Worm (Caenorhabditis elegans) whole organism, mixed stage, embryonic: ENCODE data around the gene F37H8.6.

Experiments used
- M03D4.4 ChIP-seq: sonication (generic microtip); optimal IDR thresholded peaks from 2 replicates; lab custom pipeline; 2017; ENCODE audit warnings: mild to moderate bottlenecking, missing genetic modification characterization, missing compliant biosample characterization
- bed-3 ChIP-seq: fragments of 200-800 bp; sonication (Bioruptor generic); optimal IDR thresholded peaks from 3 replicates; lab custom pipeline; 2018; ENCODE audit warnings: mild to moderate bottlenecking, missing genetic modification characterization, moderate library complexity, missing compliant biosample characterization
- blmp-1 ChIP-seq: fragments of 150-350 bp; optimal IDR thresholded peaks from 2 replicates; lab custom pipeline; 2014; ENCODE audit warnings: missing biosample characterization, missing genetic modification characterization
- ceh-39 ChIP-seq: fragments of 150-350 bp; optimal IDR thresholded peaks from 2 replicates; lab custom pipeline; 2014; ENCODE audit warnings: missing biosample characterization, missing genetic modification characterization
- ceh-43 ChIP-seq: fragments of 200-800 bp; sonication (Bioruptor generic); optimal IDR thresholded peaks from 2 replicates; lab custom pipeline; 2018; ENCODE audit warnings: mild to moderate bottlenecking, missing genetic modification characterization, moderate library complexity, missing compliant biosample characterization
- ceh-83 ChIP-seq: fragments of 200-800 bp; sonication (Bioruptor generic); optimal IDR thresholded peaks from 2 replicates; lab custom pipeline; 2018; ENCODE audit warnings: mild to moderate bottlenecking, missing genetic modification characterization, missing compliant biosample characterization
- ces-1 ChIP-seq: fragments of 150-350 bp; optimal IDR thresholded peaks from 2 replicates; lab custom pipeline; 2014; ENCODE audit warnings: missing biosample characterization, missing genetic modification reagents, missing genetic modification characterization
- cnd-1 ChIP-seq: fragments of 200-800 bp; sonication (Bioruptor generic); optimal IDR thresholded peaks from 2 replicates; lab custom pipeline; 2018; ENCODE audit warnings: mild to moderate bottlenecking, missing genetic modification characterization, missing compliant biosample characterization
- drap-1 ChIP-seq: fragments of 200-800 bp; sonication (Bioruptor generic); optimal IDR thresholded peaks from 3 replicates; lab custom pipeline; 2018; ENCODE audit warnings: mild to moderate bottlenecking, missing genetic modification characterization, missing compliant biosample characterization
- elt-1 ChIP-seq: sonication (generic microtip); optimal IDR thresholded peaks from 2 replicates; lab custom pipeline; 2017; ENCODE audit warnings: missing genetic modification characterization, mild to moderate bottlenecking, missing compliant biosample characterization, antibody characterized with exemption, moderate library complexity, borderline replicate concordance; ENCODE audit not compliant: insufficient read depth
- elt-3 ChIP-seq: fragments of 150-350 bp; optimal IDR thresholded peaks from 2 replicates; lab custom pipeline; 2014; ENCODE audit warnings: missing biosample characterization, missing genetic modification characterization
- flh-1 ChIP-seq: fragments of 200-800 bp; sonication (Bioruptor generic); optimal IDR thresholded peaks from 2 replicates; lab custom pipeline; 2018; ENCODE audit warnings: mild to moderate bottlenecking, missing genetic modification characterization, moderate library complexity, missing compliant biosample characterization
- ham-2 ChIP-seq: fragments of 200-800 bp; sonication (Bioruptor generic); optimal IDR thresholded peaks from 2 replicates; lab custom pipeline; 2018; ENCODE audit warnings: mild to moderate bottlenecking, missing genetic modification characterization, missing compliant biosample characterization
- hlh-1 ChIP-seq: fragments of 150-350 bp; optimal IDR thresholded peaks from 2 replicates; lab custom pipeline; 2014; ENCODE audit warnings: missing biosample characterization, missing genetic modification reagents, missing genetic modification characterization
- lin-13 ChIP-seq: fragments of 150-350 bp; optimal IDR thresholded peaks from 2 replicates; lab custom pipeline; 2014; ENCODE audit warnings: missing biosample characterization, missing genetic modification characterization
- lsy-2 ChIP-seq: fragments of 150-350 bp; optimal IDR thresholded peaks from 2 replicates; lab custom pipeline; 2014; ENCODE audit warnings: missing biosample characterization, missing genetic modification characterization
- mab-5 ChIP-seq: fragments of 150-350 bp; optimal IDR thresholded peaks from 2 replicates; lab custom pipeline; 2014; ENCODE audit warnings: missing biosample characterization, missing genetic modification characterization
- mep-1 ChIP-seq: fragments of 150-350 bp; optimal IDR thresholded peaks from 2 replicates; lab custom pipeline; 2017; ENCODE audit warnings: missing biosample characterization, missing genetic modification reagents, missing genetic modification characterization, inconsistent platforms
- mls-2 ChIP-seq: sonication (generic microtip); optimal IDR thresholded peaks from 2 replicates; lab custom pipeline; 2016; ENCODE audit warnings: mild to moderate bottlenecking, missing genetic modification characterization, moderate library complexity, missing compliant biosample characterization
- nhr-12 ChIP-seq: fragments of 150-350 bp; optimal IDR thresholded peaks from 2 replicates; lab custom pipeline; 2014; ENCODE audit warnings: missing biosample characterization, missing genetic modification characterization
- nhr-2 ChIP-seq: fragments of 150-350 bp; optimal IDR thresholded peaks from 2 replicates; lab custom pipeline; 2014; ENCODE audit warnings: missing biosample characterization, missing genetic modification characterization
- nhr-237 ChIP-seq: fragments of 150-350 bp; optimal IDR thresholded peaks from 2 replicates; lab custom pipeline; 2014; ENCODE audit warnings: missing biosample characterization, missing genetic modification characterization
- nhr-28 ChIP-seq: fragments of 150-350 bp; optimal IDR thresholded peaks from 2 replicates; lab custom pipeline; 2014; ENCODE audit warnings: missing biosample characterization, missing genetic modification characterization
- nhr-76 ChIP-seq: sonication (generic microtip); optimal IDR thresholded peaks from 2 replicates; lab custom pipeline; 2017; ENCODE audit warnings: missing biosample characterization, missing genetic modification characterization
- pha-4 ChIP-seq: fragments of 150-350 bp; optimal IDR thresholded peaks from 2 replicates; lab custom pipeline; 2018; ENCODE audit warnings: missing biosample characterization, missing genetic modification reagents, missing genetic modification characterization
- sem-2 ChIP-seq: fragments of 200-800 bp; sonication (Bioruptor generic); optimal IDR thresholded peaks from 2 replicates; lab custom pipeline; 2018; ENCODE audit warnings: mild to moderate bottlenecking, missing genetic modification characterization, missing compliant biosample characterization
- snpc-4 ChIP-seq: fragments of 150-350 bp; optimal IDR thresholded peaks from 2 replicates; lab custom pipeline; 2014; ENCODE audit warnings: missing biosample characterization, missing genetic modification characterization
- sptf-1 ChIP-seq: sonication (generic microtip); optimal IDR thresholded peaks from 2 replicates; lab custom pipeline; 2017; ENCODE audit warnings: mild to moderate bottlenecking, missing genetic modification characterization, moderate library complexity, missing compliant biosample characterization
- tbx-8 ChIP-seq: fragments of 200-800 bp; sonication (Bioruptor generic); optimal IDR thresholded peaks from 2 replicates; lab custom pipeline; 2018; ENCODE audit warnings: mild to moderate bottlenecking, missing genetic modification characterization, moderate library complexity, missing compliant biosample characterization
- unc-120 ChIP-seq: sonication (generic microtip); optimal IDR thresholded peaks from 2 replicates; lab custom pipeline; 2017; ENCODE audit warnings: missing genetic modification characterization, missing compliant biosample characterization; ENCODE audit not compliant: poor library complexity, severe bottlenecking
- unc-39 ChIP-seq: fragments of 150-350 bp; optimal IDR thresholded peaks from 2 replicates; lab custom pipeline; 2014; ENCODE audit warnings: missing biosample characterization, missing genetic modification characterization
- unc-62 ChIP-seq: fragments of 150-350 bp; optimal IDR thresholded peaks from 2 replicates; lab custom pipeline; 2014; ENCODE audit warnings: missing biosample characterization, missing genetic modification reagents, missing genetic modification characterization
- zip-8 ChIP-seq: fragments of 150-350 bp; optimal IDR thresholded peaks from 2 replicates; lab custom pipeline; 2014; ENCODE audit warnings: missing biosample characterization, missing genetic modification characterization
- ztf-11 ChIP-seq: fragments of 150-350 bp; optimal IDR thresholded peaks from 2 replicates; lab custom pipeline; 2014; ENCODE audit warnings: missing biosample characterization, missing genetic modification characterization

Gene F37H8.6

ce11 chrII:11156160-11156559, 21.1 kb downstream of the F37H8.6 start:
- no peak for TF ChIP-seq nhr-28 (tag; lab: Kevin White, UChicago)
- TF ChIP-seq unc-120 (tag; lab: Kevin White, UChicago) = no peak
- TF ChIP-seq nhr-76 (tag; lab: Kevin White, UChicago) = no peak
- no peak for TF ChIP-seq ces-1 (GFP tag; lab: Kevin White, UChicago)
- TF ChIP-seq nhr-2 (tag; lab: Kevin White, UChicago) = no peak
- TF ChIP-seq elt-3 (tag; lab: Kevin White, UChicago) = no peak
- no peak for TF ChIP-seq ceh-39 (tag; lab: Kevin White, UChicago)
- TF ChIP-seq bed-3 = no peak
- no peak for TF ChIP-seq unc-39 (tag; lab: Kevin White, UChicago)
- TF ChIP-seq blmp-1 (tag; lab: Kevin White, UChicago) = no peak
- TF ChIP-seq flh-1 (GFP tag; lab: Kevin White, UChicago) = no peak
- TF ChIP-seq ztf-11 = no peak

DNA sequence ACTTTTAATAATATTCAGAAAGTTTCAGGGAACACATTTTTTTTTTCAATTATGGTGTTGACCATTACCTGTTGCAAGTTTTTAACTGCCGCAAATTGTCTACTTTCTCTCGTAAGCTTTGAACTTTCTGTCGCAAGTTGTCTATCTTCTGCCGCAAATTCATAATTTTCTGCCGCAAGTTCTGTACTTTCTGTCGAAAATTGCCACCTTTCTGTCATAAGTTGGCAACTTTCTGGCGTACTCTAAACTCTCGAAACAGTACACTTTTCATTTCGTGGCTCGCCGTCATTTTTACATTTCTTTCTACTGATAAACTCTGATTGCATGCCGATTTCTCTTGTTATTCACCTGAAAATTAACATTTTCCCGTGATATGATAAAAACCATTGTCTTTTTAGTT, 21.9 kb downstream of the F37H8.6 start:
- no peak for TF ChIP-seq sem-2 (GFP tag; lab: Kevin White, UChicago)
- no peak for TF ChIP-seq tbx-8 (GFP tag; lab: Kevin White, UChicago)
- TF ChIP-seq flh-1 (GFP tag; lab: Kevin White, UChicago) = no peak
- no peak for TF ChIP-seq lin-13 (tag; lab: Kevin White, UChicago)
- TF ChIP-seq elt-1 (tag; lab: Kevin White, UChicago) = no peak
- no peak for TF ChIP-seq ceh-43 (GFP tag; lab: Kevin White, UChicago)
- TF ChIP-seq drap-1 (GFP tag; lab: Kevin White, UChicago) = no peak
- TF ChIP-seq lsy-2 (tag; lab: Kevin White, UChicago) = no peak
- TF ChIP-seq ceh-39 (tag; lab: Kevin White, UChicago) = no peak
- no peak for TF ChIP-seq mep-1

DNA sequence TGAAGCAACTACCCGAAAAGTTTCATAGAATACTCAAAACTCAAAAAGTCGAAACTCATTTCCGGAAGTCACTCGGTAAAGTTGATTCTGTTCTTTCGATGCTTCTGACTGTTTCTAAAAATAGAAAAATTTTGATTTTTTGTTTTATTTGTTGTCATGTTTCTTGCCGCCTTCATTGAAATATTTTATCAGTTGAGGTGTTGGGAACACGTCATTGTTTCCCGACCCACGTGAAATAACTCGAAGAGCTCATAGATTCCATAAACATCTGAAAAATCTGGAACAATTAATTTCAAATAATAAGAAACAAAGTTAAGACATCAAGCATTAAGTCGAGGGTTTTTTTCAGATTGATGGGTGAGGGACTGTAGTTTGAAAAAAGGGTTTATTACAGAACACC, 22.3 kb downstream of the F37H8.6 start:
- TF ChIP-seq cnd-1 (tag; lab: Kevin White, UChicago) (no peak), nhr-12 (tag; lab: Kevin White, UChicago) (no peak), unc-62 (no peak), zip-8 (tag; lab: Kevin White, UChicago) (no peak), nhr-28 (tag; lab: Kevin White, UChicago) (no peak), ztf-11 (no peak), M03D4.4 (tag; lab: Kevin White, UChicago) (no peak), ces-1 (GFP tag; lab: Kevin White, UChicago) (no peak), tbx-8 (GFP tag; lab: Kevin White, UChicago) (no peak), mls-2 (tag; lab: Kevin White, UChicago) (no peak), pha-4 (tag; lab: Kevin White, UChicago) (no peak), hlh-1 (tag; lab: Kevin White, UChicago) (no peak), nhr-2 (tag; lab: Kevin White, UChicago) (no peak), lin-13 (tag; lab: Kevin White, UChicago) (no peak), ceh-83 (GFP tag; lab: Kevin White, UChicago) (no peak), sptf-1 (no peak), elt-3 (tag; lab: Kevin White, UChicago) (no peak)

- TF ChIP-seq hlh-1 (tag; lab: Kevin White, UChicago) = no peak
- TF ChIP-seq ham-2 (GFP tag; lab: Kevin White, UChicago) = no peak
- no peak for TF ChIP-seq nhr-76 (tag; lab: Kevin White, UChicago)
- no peak for TF ChIP-seq nhr-28 (tag; lab: Kevin White, UChicago)
- no peak for TF ChIP-seq mep-1
- no peak for TF ChIP-seq nhr-237 (tag; lab: Kevin White, UChicago)
These were observed 23.5 kb downstream of the F37H8.6 start for ce11 chrII:11153800-11154199.

- no peak for TF ChIP-seq ham-2 (GFP tag; lab: Kevin White, UChicago)
- TF ChIP-seq mls-2 (tag; lab: Kevin White, UChicago) = no peak
- TF ChIP-seq nhr-12 (tag; lab: Kevin White, UChicago) = no peak
- TF ChIP-seq nhr-28 (tag; lab: Kevin White, UChicago) = no peak
- TF ChIP-seq mab-5 (tag; lab: Kevin White, UChicago) = no peak
- TF ChIP-seq cnd-1 (tag; lab: Kevin White, UChicago) = no peak
- no peak for TF ChIP-seq unc-62
- no peak for TF ChIP-seq M03D4.4 (tag; lab: Kevin White, UChicago)
- no peak for TF ChIP-seq snpc-4 (tag; lab: Kevin White, UChicago)
- TF ChIP-seq elt-1 (tag; lab: Kevin White, UChicago) = no peak
- TF ChIP-seq flh-1 (GFP tag; lab: Kevin White, UChicago) = no peak
- TF ChIP-seq ceh-39 (tag; lab: Kevin White, UChicago) = no peak
- no peak for TF ChIP-seq ceh-83 (GFP tag; lab: Kevin White, UChicago)
- TF ChIP-seq bed-3 = no peak
- TF ChIP-seq ces-1 (GFP tag; lab: Kevin White, UChicago) = no peak
- TF ChIP-seq ztf-11 = no peak
- TF ChIP-seq ceh-43 (GFP tag; lab: Kevin White, UChicago) = no peak
- no peak for TF ChIP-seq sptf-1
- TF ChIP-seq sem-2 (GFP tag; lab: Kevin White, UChicago) = no peak
- TF ChIP-seq pha-4 (tag; lab: Kevin White, UChicago) = no peak
These were observed 24.2 kb downstream of the F37H8.6 start for ce11 chrII:11153080-11153479.
